Fruit fly (Drosophila melanogaster) whole organism, embryonic: Measurements from ENCODE around the gene CG4313.

Source experiments
- BEAF-32 ChIP-seq: fragments of 200-800 bp; sonication (Bioruptor generic); optimal IDR thresholded peaks from 3 replicates; lab custom pipeline; 2017; ENCODE audit warnings: missing biosample characterization, missing genetic modification characterization, mild to moderate bottlenecking, moderate library complexity, missing genetic modification reagents
- CG10267 ChIP-seq: fragments of 200-800 bp; sonication (Bioruptor generic); optimal IDR thresholded peaks from 2 replicates; lab custom pipeline; 2018; ENCODE audit warnings: missing biosample characterization, mild to moderate bottlenecking, missing genetic modification characterization, moderate library complexity
- CG12744 ChIP-seq: fragments of 200-800 bp; sonication (Bioruptor generic); optimal IDR thresholded peaks from 2 replicates; lab custom pipeline; 2016; ENCODE audit warnings: missing biosample characterization, missing genetic modification characterization
- CG13287 ChIP-seq: fragments of 200-800 bp; sonication (Bioruptor generic); IDR thresholded peaks from 2 replicates; pipeline ENCODE4 v1.3.6; 2022; ENCODE audit warnings: missing biosample characterization, missing genetic modification characterization; ENCODE audit not compliant: partially characterized antibody
- CG13624 ChIP-seq: fragments of 200-800 bp; sonication (Bioruptor generic); optimal IDR thresholded peaks from 2 replicates; lab custom pipeline; 2016; ENCODE audit warnings: missing biosample characterization, missing genetic modification characterization
- CG15514 ChIP-seq: fragments of 200-800 bp; sonication (Bioruptor generic); optimal IDR thresholded peaks from 3 replicates; lab custom pipeline; 2017; ENCODE audit warnings: missing biosample characterization, missing genetic modification characterization, mild to moderate bottlenecking, moderate library complexity, missing genetic modification reagents
- CG1603 ChIP-seq: fragments of 200-800 bp; sonication (Bioruptor generic); optimal IDR thresholded peaks from 2 replicates; lab custom pipeline; 2019; ENCODE audit warnings: missing biosample characterization, mild to moderate bottlenecking, missing genetic modification characterization, moderate library complexity
- CG16813 ChIP-seq: fragments of 200-800 bp; sonication (Bioruptor generic); IDR thresholded peaks from 3 replicates; pipeline ENCODE4 v1.3.6; 2022; ENCODE audit warnings: missing biosample characterization, missing genetic modification characterization; ENCODE audit not compliant: partially characterized antibody
- CG18011 ChIP-seq: fragments of 200-800 bp; sonication (Bioruptor generic); optimal IDR thresholded peaks from 2 replicates; lab custom pipeline; 2017; ENCODE audit warnings: missing biosample characterization, missing genetic modification characterization, mild to moderate bottlenecking, moderate library complexity, missing genotype
- CG2120 ChIP-seq: fragments of 200-800 bp; sonication (Bioruptor generic); optimal IDR thresholded peaks from 3 replicates; lab custom pipeline; 2016; ENCODE audit warnings: missing biosample characterization, missing genetic modification characterization
- CG2202 ChIP-seq: fragments of 200-800 bp; sonication (Bioruptor generic); optimal IDR thresholded peaks from 2 replicates; lab custom pipeline; 2018; ENCODE audit warnings: missing biosample characterization, mild to moderate bottlenecking, missing genetic modification characterization
- CG32772 ChIP-seq: fragments of 200-800 bp; sonication (Bioruptor generic); IDR thresholded peaks from 2 replicates; pipeline ENCODE4 v1.3.6; 2022; ENCODE audit warnings: missing biosample characterization, missing genetic modification characterization
- CG3407 ChIP-seq: fragments of 200-800 bp; sonication (Bioruptor generic); optimal IDR thresholded peaks from 2 replicates; lab custom pipeline; 2018; ENCODE audit warnings: missing biosample characterization, mild to moderate bottlenecking, missing genetic modification characterization
- CG34376 ChIP-seq: fragments of 200-800 bp; sonication (Bioruptor generic); optimal IDR thresholded peaks from 2 replicates; lab custom pipeline; 2018; ENCODE audit warnings: missing biosample characterization, mild to moderate bottlenecking, missing genetic modification characterization
- CG3995 ChIP-seq: fragments of 200-800 bp; sonication (Bioruptor generic); optimal IDR thresholded peaks from 3 replicates; lab custom pipeline; 2016; ENCODE audit warnings: missing biosample characterization, missing genetic modification characterization
- CG7745 ChIP-seq: fragments of 200-800 bp; sonication (Bioruptor generic); optimal IDR thresholded peaks from 2 replicates; lab custom pipeline; 2018; ENCODE audit warnings: missing biosample characterization, mild to moderate bottlenecking, missing genetic modification characterization, moderate library complexity
- CG7987 ChIP-seq: fragments of 200-800 bp; sonication (Bioruptor generic); optimal IDR thresholded peaks from 2 replicates; lab custom pipeline; 2018; ENCODE audit warnings: missing biosample characterization, mild to moderate bottlenecking, missing genetic modification characterization, moderate library complexity
- CG8388 ChIP-seq: fragments of 200-800 bp; sonication (Bioruptor generic); optimal IDR thresholded peaks from 2 replicates; lab custom pipeline; 2019; ENCODE audit warnings: missing biosample characterization, mild to moderate bottlenecking, missing genetic modification characterization, moderate library complexity
- CG9797 ChIP-seq: fragments of 200-800 bp; sonication (Bioruptor generic); optimal IDR thresholded peaks from 3 replicates; lab custom pipeline; 2018; ENCODE audit warnings: missing biosample characterization, mild to moderate bottlenecking, missing genetic modification characterization
- E2f2 ChIP-seq: fragments of 200-800 bp; sonication (Bioruptor generic); IDR thresholded peaks from 2 replicates; pipeline ENCODE4 v1.3.6; 2022; ENCODE audit warnings: missing biosample characterization, missing genetic modification characterization
- Elba2 ChIP-seq: fragments of 200-800 bp; sonication (Bioruptor generic); optimal IDR thresholded peaks from 3 replicates; lab custom pipeline; 2016; ENCODE audit warnings: missing biosample characterization, missing genetic modification characterization
- Gsc ChIP-seq: fragments of 200-800 bp; sonication (Bioruptor generic); IDR thresholded peaks from 2 replicates; pipeline ENCODE4 v1.3.6; 2022; ENCODE audit warnings: missing biosample characterization, missing genetic modification characterization
- HmgZ ChIP-seq: fragments of 200-800 bp; sonication (Bioruptor generic); optimal IDR thresholded peaks from 2 replicates; lab custom pipeline; 2018; ENCODE audit warnings: missing biosample characterization, mild to moderate bottlenecking, missing genetic modification characterization
- Med ChIP-seq: fragments of 200-800 bp; sonication (Bioruptor generic); peaks from one replicate; lab custom pipeline; 2016; ENCODE audit warnings: missing biosample characterization, missing genetic modification characterization, mild to moderate bottlenecking, inconsistent platforms, moderate library complexity
- PHDP ChIP-seq: fragments of 200-800 bp; sonication (Bioruptor generic); optimal IDR thresholded peaks from 3 replicates; lab custom pipeline; 2018; ENCODE audit warnings: missing biosample characterization, mild to moderate bottlenecking, missing genetic modification characterization, moderate library complexity
- Pdp1 ChIP-seq, 2 experiments: fragments of 200-800 bp; sonication (Bioruptor generic); optimal IDR thresholded peaks; 3 replicates each; lab custom pipeline; 2016; ENCODE audit warnings: missing biosample characterization in 2 of 2, missing genetic modification characterization in 2 of 2, mild to moderate bottlenecking in 1 of 2, moderate library complexity in 1 of 2
- YL-1 ChIP-seq: fragments of 200-800 bp; sonication (Bioruptor generic); optimal IDR thresholded peaks from 3 replicates; lab custom pipeline; 2017; ENCODE audit warnings: missing biosample characterization, mild to moderate bottlenecking, missing genetic modification characterization
- cas ChIP-seq: fragments of 200-800 bp; sonication (Bioruptor generic); IDR thresholded peaks from 2 replicates; pipeline ENCODE4 v1.3.6; 2022; ENCODE audit warnings: missing biosample characterization, missing genetic modification characterization
- crc ChIP-seq: fragments of 200-800 bp; sonication (Bioruptor generic); optimal IDR thresholded peaks from 2 replicates; lab custom pipeline; 2016; ENCODE audit warnings: missing biosample characterization, missing genetic modification characterization
- dpn ChIP-seq, 2 experiments: fragments of 200-800 bp; sonication (Bioruptor generic); optimal IDR thresholded peaks; 3 replicates each; lab custom pipeline; 2016; ENCODE audit warnings: missing biosample characterization in 2 of 2, missing genetic modification characterization in 2 of 2
- gcm ChIP-seq: fragments of 200-800 bp; sonication (Bioruptor generic); optimal IDR thresholded peaks from 2 replicates; lab custom pipeline; 2019; ENCODE audit warnings: missing biosample characterization, mild to moderate bottlenecking, missing genetic modification characterization, moderate library complexity
- hbn ChIP-seq: fragments of 200-800 bp; sonication (Bioruptor generic); IDR thresholded peaks from 2 replicates; pipeline ENCODE4 v1.3.6; 2022; ENCODE audit warnings: missing biosample characterization, missing genetic modification characterization; ENCODE audit not compliant: partially characterized antibody
- kay ChIP-seq: fragments of 200-800 bp; sonication (Bioruptor generic); optimal IDR thresholded peaks from 2 replicates; lab custom pipeline; 2016; ENCODE audit warnings: missing biosample characterization, missing genetic modification characterization
- mirr ChIP-seq: fragments of 200-800 bp; sonication (Bioruptor generic); optimal IDR thresholded peaks from 3 replicates; lab custom pipeline; 2018; ENCODE audit warnings: missing biosample characterization, mild to moderate bottlenecking, missing genetic modification characterization
- pb ChIP-seq: fragments of 200-800 bp; sonication (Bioruptor generic); optimal IDR thresholded peaks from 3 replicates; lab custom pipeline; 2016; ENCODE audit warnings: missing biosample characterization, missing genetic modification characterization
- sd ChIP-seq: fragments of 200-800 bp; sonication (Bioruptor generic); optimal IDR thresholded peaks from 3 replicates; lab custom pipeline; 2018; ENCODE audit warnings: missing biosample characterization, mild to moderate bottlenecking, missing genetic modification characterization, moderate library complexity
- sens ChIP-seq: fragments of 200-800 bp; sonication (Bioruptor generic); peaks from one replicate; lab custom pipeline; 2016; ENCODE audit warnings: missing biosample characterization, missing genetic modification characterization
- sug ChIP-seq: fragments of 200-800 bp; optimal IDR thresholded peaks from 2 replicates; lab custom pipeline; 2019; ENCODE audit warnings: missing biosample characterization, mild to moderate bottlenecking, missing genetic modification characterization, moderate library complexity
- trh ChIP-seq: fragments of 200-800 bp; sonication (Bioruptor generic); optimal IDR thresholded peaks from 2 replicates; lab custom pipeline; 2016; ENCODE audit warnings: missing biosample characterization, missing genetic modification characterization
- wor ChIP-seq: fragments of 200-800 bp; sonication (Bioruptor generic); IDR thresholded peaks from 2 replicates; pipeline ENCODE4 v1.3.6; 2022; ENCODE audit warnings: missing biosample characterization, missing genetic modification characterization

The CG4313 gene

dm6 chrX:2065073-2065472, 23.4 kb downstream of the CG4313 start, which contains the start of gene CG4281 (continued):
- peak; percentile 58 for TF ChIP-seq Med
- TF ChIP-seq CG7987, result no peak
- TF ChIP-seq CG13624 (GFP tag; lab: Kevin White, UChicago), result no peak
- no peak for TF ChIP-seq dpn (GFP tag; optimal IDR thresholded peaks at IDR 0.05; lab: Kevin White, UChicago)
- peak; percentile 88 for TF ChIP-seq CG16813 (GFP tag; lab: Robert Waterston, UW)
- no peak for TF ChIP-seq CG32772 (GFP tag; lab: Robert Waterston, UW)
- no peak for TF ChIP-seq kay (GFP tag; lab: Kevin White, UChicago)
- no peak for TF ChIP-seq pb (GFP tag; lab: Kevin White, UChicago)
- TF ChIP-seq hbn (GFP tag; lab: Robert Waterston, UW), result peak; percentile 95
- TF ChIP-seq YL-1 (GFP tag; lab: Kevin White, UChicago), result peak; percentile 27
- TF ChIP-seq CG10267, result peak; percentile 80
- no peak for TF ChIP-seq crc (GFP tag; lab: Kevin White, UChicago)
- TF ChIP-seq E2f2 (GFP tag; lab: Robert Waterston, UW), result peak; percentile 82
- peak; percentile 99 for TF ChIP-seq CG13287
- peak; percentile 36 for TF ChIP-seq CG3995
- TF ChIP-seq CG15514 (GFP tag; lab: Kevin White, UChicago), result peak; percentile 63
- no peak for TF ChIP-seq gcm (GFP tag; lab: Kevin White, UChicago)
- TF ChIP-seq CG9797, result peak; percentile 22
- no peak for TF ChIP-seq CG12744 (GFP tag; lab: Kevin White, UChicago)
- TF ChIP-seq CG34376 (GFP tag; lab: Kevin White, UChicago), result peak; percentile 7
- TF ChIP-seq Gsc (GFP tag; lab: Robert Waterston, UW), result no peak
- no peak for TF ChIP-seq CG2202 (tag; lab: Kevin White, UChicago)
- TF ChIP-seq sug (tag; lab: Kevin White, UChicago), result no peak
- TF ChIP-seq PHDP (tag; lab: Kevin White, UChicago), result peak; percentile 10
- no peak for TF ChIP-seq mirr
- peak; percentile 33 for TF ChIP-seq CG2120
- no peak for TF ChIP-seq CG3407 (GFP tag; lab: Kevin White, UChicago)
- no peak for TF ChIP-seq cas (GFP tag; lab: Robert Waterston, UW)
- peak in 1 of 2 experiments; percentile 1 for TF ChIP-seq Pdp1 (GFP tag; optimal IDR thresholded peaks at IDR 0.05; lab: Kevin White, UChicago)
- no peak for TF ChIP-seq trh (GFP tag; lab: Kevin White, UChicago)
- TF ChIP-seq BEAF-32, result peak; percentile 88
- no peak for TF ChIP-seq CG7745 (tag; lab: Kevin White, UChicago)
- peak; percentile 80 for TF ChIP-seq sd (tag; lab: Kevin White, UChicago)
- TF ChIP-seq CG18011 (GFP tag; lab: Kevin White, UChicago), result no peak
- TF ChIP-seq CG1603, result peak; percentile 14
- peak; percentile 44 for TF ChIP-seq HmgZ (tag; lab: Kevin White, UChicago)
- no peak for TF ChIP-seq wor (GFP tag; lab: Robert Waterston, UW)
- TF ChIP-seq CG8388, result no peak

- TF ChIP-seq YL-1 (GFP tag; lab: Kevin White, UChicago) (no peak), sens (GFP tag; lab: Kevin White, UChicago) (peak; percentile 24), Elba2 (GFP tag; lab: Kevin White, UChicago) (no peak)
These were observed 24.6 kb downstream of the CG4313 start, which contains the start of gene CG14054 for dm6 chrX:2066259-2066658. TSS of gene CG14054 (minus strand) at chrX:2066359.
